Fruit fly (Drosophila melanogaster) whole organism, embryonic: ENCODE results near the gene dpr14.

ENCODE experiments used
- Adf1 ChIP-seq: fragments of 200-800 bp; sonication (Bioruptor generic); IDR thresholded peaks from 2 replicates; pipeline ENCODE4 v1.3.6; 2022; ENCODE audit warnings: missing biosample characterization, missing genetic modification characterization
- CG10462 ChIP-seq: fragments of 200-800 bp; sonication (Bioruptor generic); optimal IDR thresholded peaks from 2 replicates; lab custom pipeline; 2016; ENCODE audit warnings: missing biosample characterization, missing genetic modification characterization
- CG11696 ChIP-seq: fragments of 200-800 bp; sonication (Bioruptor generic); IDR thresholded peaks from 2 replicates; pipeline ENCODE4 v1.3.6; 2022; ENCODE audit warnings: missing biosample characterization, missing genetic modification characterization
- CG12391 ChIP-seq: fragments of 200-800 bp; sonication (Bioruptor generic); optimal IDR thresholded peaks from 3 replicates; lab custom pipeline; 2018; ENCODE audit warnings: missing biosample characterization, mild to moderate bottlenecking, missing genetic modification characterization, moderate library complexity
- CG14965 ChIP-seq: fragments of 200-800 bp; sonication (Bioruptor generic); optimal IDR thresholded peaks from 2 replicates; lab custom pipeline; 2016; ENCODE audit warnings: missing biosample characterization, missing genetic modification characterization, borderline replicate concordance
- CG15073 ChIP-seq: fragments of 200-800 bp; sonication (Bioruptor generic); optimal IDR thresholded peaks from 2 replicates; lab custom pipeline; 2016; ENCODE audit warnings: missing biosample characterization, missing genetic modification characterization
- CG15696 ChIP-seq: fragments of 200-800 bp; sonication (Bioruptor generic); optimal IDR thresholded peaks from 2 replicates; lab custom pipeline; 2019; ENCODE audit warnings: missing biosample characterization, mild to moderate bottlenecking, missing genetic modification characterization, moderate library complexity
- CG1647 ChIP-seq: fragments of 200-800 bp; sonication (Bioruptor generic); optimal IDR thresholded peaks from 3 replicates; lab custom pipeline; 2016; ENCODE audit warnings: missing biosample characterization, missing genetic modification characterization
- CG17361 ChIP-seq: fragments of 200-800 bp; sonication (Bioruptor generic); IDR thresholded peaks from 3 replicates; pipeline ENCODE4 v1.3.6; 2022; ENCODE audit warnings: missing biosample characterization, missing genetic modification characterization
- CG18262 ChIP-seq: fragments of 200-800 bp; optimal IDR thresholded peaks from 3 replicates; lab custom pipeline; 2019; ENCODE audit warnings: missing biosample characterization, mild to moderate bottlenecking, missing genetic modification characterization, moderate library complexity
- CG1832 ChIP-seq: fragments of 200-800 bp; sonication (Bioruptor generic); optimal IDR thresholded peaks from 2 replicates; lab custom pipeline; 2017; ENCODE audit warnings: missing biosample characterization, mild to moderate bottlenecking, missing genetic modification characterization, inconsistent platforms
- CG2678 ChIP-seq: fragments of 200-800 bp; sonication (Bioruptor generic); optimal IDR thresholded peaks from 3 replicates; lab custom pipeline; 2019; ENCODE audit warnings: missing biosample characterization, mild to moderate bottlenecking, missing genetic modification characterization, moderate library complexity
- CG30403 ChIP-seq: fragments of 200-800 bp; sonication (Bioruptor generic); optimal IDR thresholded peaks from 3 replicates; lab custom pipeline; 2016; ENCODE audit warnings: missing biosample characterization, missing genetic modification characterization
- CG32772 ChIP-seq: fragments of 200-800 bp; sonication (Bioruptor generic); IDR thresholded peaks from 2 replicates; pipeline ENCODE4 v1.3.6; 2022; ENCODE audit warnings: missing biosample characterization, missing genetic modification characterization
- CG6854 ChIP-seq: fragments of 200-800 bp; sonication (Bioruptor generic); optimal IDR thresholded peaks from 3 replicates; lab custom pipeline; 2017; ENCODE audit warnings: missing biosample characterization, mild to moderate bottlenecking, missing genetic modification characterization
- CG7271 ChIP-seq: fragments of 200-800 bp; sonication (Bioruptor generic); optimal IDR thresholded peaks from 2 replicates; lab custom pipeline; 2018; ENCODE audit warnings: missing biosample characterization, mild to moderate bottlenecking, missing genetic modification characterization, moderate library complexity
- CG7745 ChIP-seq: fragments of 200-800 bp; sonication (Bioruptor generic); optimal IDR thresholded peaks from 2 replicates; lab custom pipeline; 2018; ENCODE audit warnings: missing biosample characterization, mild to moderate bottlenecking, missing genetic modification characterization, moderate library complexity
- CG7963 ChIP-seq: fragments of 200-800 bp; sonication (Bioruptor generic); IDR thresholded peaks from 3 replicates; pipeline ENCODE4 v1.3.6; 2022; ENCODE audit warnings: missing biosample characterization, missing genetic modification characterization; ENCODE audit not compliant: partially characterized antibody
- CG8924 ChIP-seq: fragments of 200-800 bp; optimal IDR thresholded peaks from 3 replicates; lab custom pipeline; 2019; ENCODE audit warnings: missing biosample characterization, mild to moderate bottlenecking, missing genetic modification characterization, moderate library complexity
- CG9727 ChIP-seq: fragments of 200-800 bp; sonication (Bioruptor generic); optimal IDR thresholded peaks from 3 replicates; lab custom pipeline; 2017; ENCODE audit warnings: missing biosample characterization, mild to moderate bottlenecking, missing genetic modification characterization
- D ChIP-seq, 2 experiments: fragments of 200-800 bp in 1 of 2; fragments of >200 bp in 1 of 2; sonication (Bioruptor generic) in 1 of 2; optimal IDR thresholded peaks; 2 replicates in 1 of 2; 3 replicates in 1 of 2; lab custom pipeline; 2017; ENCODE audit warnings: mild to moderate bottlenecking in 1 of 2, missing biosample characterization in 1 of 2, missing genetic modification characterization in 1 of 2, missing genetic modification reagents in 1 of 2
- ERR ChIP-seq: fragments of 200-800 bp; sonication (Bioruptor generic); optimal IDR thresholded peaks from 2 replicates; lab custom pipeline; 2016; ENCODE audit warnings: missing biosample characterization, missing genetic modification characterization
- HHEX ChIP-seq: fragments of 200-800 bp; sonication (Bioruptor generic); optimal IDR thresholded peaks from 3 replicates; lab custom pipeline; 2017; ENCODE audit warnings: missing biosample characterization, mild to moderate bottlenecking, missing genetic modification characterization, missing genetic modification reagents
- Hsf ChIP-seq: fragments of 200-800 bp; sonication (Bioruptor generic); optimal IDR thresholded peaks from 3 replicates; lab custom pipeline; 2016; ENCODE audit warnings: missing biosample characterization, missing genetic modification characterization
- Side ChIP-seq: fragments of 200-800 bp; sonication (Bioruptor generic); optimal IDR thresholded peaks from 2 replicates; lab custom pipeline; 2016; ENCODE audit warnings: missing biosample characterization, missing genetic modification characterization
- Stat92E ChIP-seq, 3 experiments: fragments of >200 bp in 2 of 3; fragments of 200-800 bp in 1 of 3; sonication (Bioruptor generic) in 1 of 3; optimal IDR thresholded peaks; 2 replicates each; lab custom pipeline; 2017 to 2019; ENCODE audit warnings: missing biosample characterization in 3 of 3, missing genetic modification characterization in 3 of 3, mild to moderate bottlenecking in 1 of 3, moderate library complexity in 1 of 3
- Vsx1 ChIP-seq: fragments of 200-800 bp; sonication (Bioruptor generic); optimal IDR thresholded peaks from 2 replicates; lab custom pipeline; 2017; ENCODE audit warnings: missing biosample characterization, mild to moderate bottlenecking, missing genetic modification characterization, missing genetic modification reagents
- amos ChIP-seq: fragments of 200-800 bp; sonication (Bioruptor generic); IDR thresholded peaks from 2 replicates; pipeline ENCODE4 v1.3.6; 2022; ENCODE audit warnings: missing biosample characterization, missing genetic modification characterization; ENCODE audit not compliant: partially characterized antibody
- bsh ChIP-seq, 2 experiments: fragments of 200-800 bp; sonication (Bioruptor generic); optimal IDR thresholded peaks; 2 replicates each; lab custom pipeline; 2017 to 2018; ENCODE audit warnings: mild to moderate bottlenecking in 2 of 2, missing biosample characterization in 2 of 2, missing genetic modification characterization in 2 of 2, moderate library complexity in 1 of 2
- chn ChIP-seq: fragments of 200-800 bp; sonication (Bioruptor generic); optimal IDR thresholded peaks from 2 replicates; lab custom pipeline; 2016; ENCODE audit warnings: missing biosample characterization, missing genetic modification characterization
- ewg ChIP-seq: fragments of 200-800 bp; sonication (Bioruptor generic); optimal IDR thresholded peaks from 3 replicates; lab custom pipeline; 2017; ENCODE audit warnings: mild to moderate bottlenecking, missing biosample characterization, missing genetic modification reagents, missing genetic modification characterization
- ind ChIP-seq: fragments of 200-800 bp; sonication (Bioruptor generic); optimal IDR thresholded peaks from 3 replicates; lab custom pipeline; 2016; ENCODE audit warnings: missing biosample characterization, missing genetic modification characterization
- insv ChIP-seq, 2 experiments: fragments of 200-800 bp; sonication (Bioruptor generic); optimal IDR thresholded peaks; 3 replicates each; lab custom pipeline; 2016 to 2018; ENCODE audit warnings: missing biosample characterization in 2 of 2, missing genetic modification characterization in 2 of 2
- ken ChIP-seq: fragments of 200-800 bp; sonication (Bioruptor generic); IDR thresholded peaks from 3 replicates; pipeline ENCODE4 v1.3.6; 2022; ENCODE audit warnings: missing biosample characterization, missing genetic modification characterization
- lola ChIP-seq, 3 experiments: fragments of >200 bp in 2 of 3; fragments of 200-800 bp in 1 of 3; sonication (Bioruptor generic) in 1 of 3; optimal IDR thresholded peaks; 2 replicates each; lab custom pipeline; 2017 to 2019; ENCODE audit warnings: missing biosample characterization in 3 of 3, missing genetic modification characterization in 3 of 3, mild to moderate bottlenecking in 1 of 3, moderate library complexity in 1 of 3
- nau ChIP-seq: fragments of 200-800 bp; sonication (Bioruptor generic); optimal IDR thresholded peaks from 3 replicates; lab custom pipeline; 2017; ENCODE audit warnings: missing biosample characterization, mild to moderate bottlenecking, missing genetic modification characterization, missing genetic modification reagents
- nerfin-2 ChIP-seq: fragments of 200-800 bp; sonication (Bioruptor generic); IDR thresholded peaks from 2 replicates; pipeline ENCODE4 v1.3.6; 2022; ENCODE audit warnings: missing biosample characterization, missing genetic modification characterization; ENCODE audit not compliant: partially characterized antibody
- nmo ChIP-seq: fragments of 200-800 bp; sonication (Bioruptor generic); optimal IDR thresholded peaks from 2 replicates; lab custom pipeline; 2018; ENCODE audit warnings: missing biosample characterization, mild to moderate bottlenecking, missing genetic modification characterization, moderate library complexity
- pfk ChIP-seq: fragments of 200-800 bp; sonication (Bioruptor generic); optimal IDR thresholded peaks from 2 replicates; lab custom pipeline; 2018; ENCODE audit warnings: missing biosample characterization, mild to moderate bottlenecking, missing genetic modification characterization, moderate library complexity
- phol ChIP-seq: fragments of 200-800 bp; sonication (Bioruptor generic); optimal IDR thresholded peaks from 3 replicates; lab custom pipeline; 2018; ENCODE audit warnings: missing biosample characterization, mild to moderate bottlenecking, missing genetic modification characterization, moderate library complexity
- pnt ChIP-seq: fragments of 200-800 bp; sonication (Bioruptor generic); optimal IDR thresholded peaks from 3 replicates; lab custom pipeline; 2016; ENCODE audit warnings: missing biosample characterization, missing genetic modification characterization
- run ChIP-seq: fragments of 200-800 bp; sonication (Bioruptor generic); optimal IDR thresholded peaks from 3 replicates; lab custom pipeline; 2018; ENCODE audit warnings: missing biosample characterization, mild to moderate bottlenecking, missing genetic modification characterization
- sens-2 ChIP-seq: fragments of 200-800 bp; sonication (Bioruptor generic); IDR thresholded peaks from 2 replicates; pipeline ENCODE4 v1.3.6; 2022; ENCODE audit warnings: missing biosample characterization, missing genetic modification characterization
- tna ChIP-seq: fragments of 200-800 bp; sonication (Bioruptor generic); IDR thresholded peaks from 2 replicates; pipeline ENCODE4 v1.3.6; 2022; ENCODE audit warnings: missing biosample characterization, missing genetic modification characterization; ENCODE audit not compliant: partially characterized antibody
- tup ChIP-seq: fragments of 200-800 bp; sonication (Bioruptor generic); optimal IDR thresholded peaks from 2 replicates; lab custom pipeline; 2016; ENCODE audit warnings: missing biosample characterization, mild to moderate bottlenecking, missing genetic modification characterization, moderate library complexity
- zfh1 ChIP-seq: fragments of 200-800 bp; sonication (Bioruptor generic); IDR thresholded peaks from 3 replicates; pipeline ENCODE4 v1.3.6; 2022; ENCODE audit warnings: missing biosample characterization, missing genetic modification characterization

dpr14 gene

DNA sequence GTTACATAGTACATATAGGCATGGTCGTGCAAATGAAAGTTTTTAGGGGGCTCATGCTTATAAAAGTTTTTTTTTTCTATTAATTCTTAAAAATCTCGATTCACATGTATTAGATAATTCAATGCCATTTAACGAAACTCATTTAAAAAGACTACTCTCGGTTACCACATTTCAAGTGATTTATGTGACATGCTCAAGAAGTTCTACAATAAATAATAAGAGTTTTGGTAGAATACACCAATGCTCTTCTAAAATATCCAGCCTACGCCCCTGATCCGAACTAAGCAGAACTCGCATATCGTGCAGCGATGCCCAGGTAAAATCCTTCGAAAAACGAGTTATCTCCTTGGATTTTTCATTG lies 15.6 kb downstream of the dpr14 start (continued):
- TF ChIP-seq CG18262 (tag; lab: Kevin White, UChicago) (peak; percentile 25), CG14965 (GFP tag; lab: Kevin White, UChicago) (no peak), ken (GFP tag; lab: Robert Waterston, UW) (no peak), CG9727 (peak; percentile 25), pnt (GFP tag; lab: Kevin White, UChicago) (no peak), CG15696 (peak; percentile 77), nau (GFP tag; lab: Kevin White, UChicago) (no peak), CG8924 (tag; lab: Kevin White, UChicago) (no peak), nerfin-2 (GFP tag; lab: Robert Waterston, UW) (no peak), Stat92E (GFP tag; optimal IDR thresholded peaks at IDR 0.05; lab: Kevin White, UChicago) (no peak), CG2678 (tag; lab: Kevin White, UChicago) (peak; percentile 29), chn (GFP tag; lab: Kevin White, UChicago) (no peak), CG7745 (no peak), CG32772 (GFP tag; lab: Robert Waterston, UW) (no peak), nmo (peak; percentile 5), CG7271 (tag; lab: Kevin White, UChicago) (peak; percentile 11), CG30403 (GFP tag; lab: Kevin White, UChicago) (peak; percentile 18)

DNA sequence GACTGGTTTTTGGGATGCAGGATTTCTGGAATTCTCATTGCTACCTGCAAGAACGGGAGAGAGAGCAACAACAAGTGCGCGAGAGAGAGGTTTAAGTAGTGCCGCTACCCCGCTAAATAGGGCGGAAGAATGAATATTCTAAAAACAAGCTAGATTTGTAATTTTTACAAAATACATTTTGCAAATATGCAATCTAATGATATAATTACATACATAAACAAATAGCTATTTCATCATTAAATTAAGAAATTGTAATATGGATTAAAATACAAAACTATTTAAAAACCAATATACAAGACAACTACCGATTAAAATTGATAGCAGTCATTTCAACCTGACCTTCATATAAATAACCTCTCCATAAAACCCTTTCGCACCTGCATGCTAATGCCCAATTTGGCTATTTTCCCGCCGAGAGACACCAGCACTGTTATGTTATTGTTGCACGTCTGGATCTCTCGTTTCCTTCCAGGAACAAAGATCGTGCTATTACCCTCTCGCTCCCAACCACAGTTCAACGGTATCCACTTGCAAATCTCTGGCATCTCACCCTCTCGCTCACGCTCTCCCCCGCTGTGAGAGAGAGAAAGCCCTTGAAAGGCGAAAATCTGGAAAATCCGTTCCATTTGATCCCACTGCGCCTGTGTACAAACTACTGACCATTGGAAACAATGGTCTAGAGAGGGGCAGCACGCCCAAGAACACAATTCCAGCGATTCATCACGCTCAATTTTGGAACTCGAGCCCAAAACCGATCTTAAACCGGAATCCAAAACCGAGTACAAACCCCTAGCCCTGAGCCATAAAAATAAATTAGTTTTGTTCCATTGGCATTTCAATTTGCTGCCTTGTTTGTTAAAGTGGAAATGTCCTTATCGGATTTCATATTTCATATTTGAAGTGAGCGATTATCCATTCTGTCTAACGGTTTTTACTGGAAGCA lies 16.2 kb downstream of the dpr14 start, which contains the start of gene Nek2:
Gene Nek2, minus strand, starts transcription at position 51 of the 943 bp plus-strand sequence.
- TF ChIP-seq insv (GFP tag; optimal IDR thresholded peaks at IDR 0.05; lab: Kevin White, UChicago) = peak in 1 of 2 experiments; percentile 77
- peak; percentile 66 for TF ChIP-seq D (optimal IDR thresholded peaks at IDR 0.05; lab: Kevin White, UChicago)
- no peak for TF ChIP-seq D (GFP tag; optimal IDR thresholded peaks at IDR 0.05; lab: Kevin White, UChicago)
- peak; percentile 37 for TF ChIP-seq CG12391 (tag; lab: Kevin White, UChicago)
- TF ChIP-seq tna (GFP tag; lab: Robert Waterston, UW) = no peak
- TF ChIP-seq CG1832 (GFP tag; lab: Kevin White, UChicago) = peak; percentile 67
- no peak for TF ChIP-seq CG15073
- TF ChIP-seq CG1647 (GFP tag; lab: Kevin White, UChicago) = no peak
- TF ChIP-seq ind (GFP tag; lab: Kevin White, UChicago) = no peak
- TF ChIP-seq phol (tag; lab: Kevin White, UChicago) = peak; percentile 5
- TF ChIP-seq HHEX (GFP tag; lab: Kevin White, UChicago) = no peak
- no peak for TF ChIP-seq ERR (GFP tag; lab: Kevin White, UChicago)
- no peak for TF ChIP-seq Vsx1 (GFP tag; lab: Kevin White, UChicago)
- no peak for TF ChIP-seq CG6854 (GFP tag; lab: Kevin White, UChicago)
- TF ChIP-seq amos (GFP tag; lab: Robert Waterston, UW) = no peak
- peak in 1 of 3 experiments; percentile 43 for TF ChIP-seq lola (GFP tag; optimal IDR thresholded peaks at IDR 0.05; lab: Kevin White, UChicago)
- peak; percentile 43 for TF ChIP-seq pfk (GFP tag; lab: Kevin White, UChicago)
- no peak for TF ChIP-seq sens-2 (GFP tag; lab: Robert Waterston, UW)
- TF ChIP-seq Adf1 (GFP tag; lab: Robert Waterston, UW) = no peak
- TF ChIP-seq Hsf (GFP tag; lab: Kevin White, UChicago) = no peak
- no peak for TF ChIP-seq run (tag; lab: Kevin White, UChicago)
- TF ChIP-seq CG17361 (GFP tag; lab: Robert Waterston, UW) = no peak
- TF ChIP-seq bsh (GFP tag; optimal IDR thresholded peaks at IDR 0.05; lab: Kevin White, UChicago) = no peak
- no peak for TF ChIP-seq tup (GFP tag; lab: Kevin White, UChicago)
- no peak for TF ChIP-seq CG10462 (GFP tag; lab: Kevin White, UChicago)
- no peak for TF ChIP-seq zfh1 (GFP tag; lab: Robert Waterston, UW)
- TF ChIP-seq CG11696 = no peak
- no peak for TF ChIP-seq Side (GFP tag; lab: Kevin White, UChicago)
- no peak for TF ChIP-seq CG7963 (GFP tag; lab: Robert Waterston, UW)
- TF ChIP-seq ewg (GFP tag; lab: Kevin White, UChicago) = no peak
